Fruit fly (Drosophila melanogaster) whole organism, pupa: Measurements from ENCODE around the gene CG42375.

ENCODE experiments used
- CG10348 ChIP-seq: fragments of 200-800 bp; sonication (Bioruptor generic); IDR thresholded peaks from 2 replicates; pipeline ENCODE4 v1.3.6; 2022; ENCODE audit warnings: missing biosample characterization, missing genetic modification characterization
- CG12605 ChIP-seq: fragments of 200-800 bp; sonication (Bioruptor generic); IDR thresholded peaks from 2 replicates; pipeline ENCODE4 v1.3.6; 2022; ENCODE audit warnings: missing biosample characterization, missing genetic modification characterization
- CG13204 ChIP-seq: fragments of 200-800 bp; sonication (Bioruptor generic); optimal IDR thresholded peaks from 2 replicates; lab custom pipeline; 2018; ENCODE audit warnings: missing biosample characterization, mild to moderate bottlenecking, missing genetic modification characterization, moderate library complexity
- CG14655 ChIP-seq: fragments of 200-800 bp; sonication (Bioruptor generic); optimal IDR thresholded peaks from 3 replicates; lab custom pipeline; 2017; ENCODE audit warnings: mild to moderate bottlenecking, missing biosample characterization, missing genetic modification reagents, missing genetic modification characterization
- CG15710 ChIP-seq: fragments of 200-800 bp; sonication (Bioruptor generic); optimal IDR thresholded peaks from 2 replicates; lab custom pipeline; 2018; ENCODE audit warnings: missing biosample characterization, mild to moderate bottlenecking, missing genetic modification characterization, moderate library complexity
- CG17806 ChIP-seq: fragments of 200-800 bp; sonication (Bioruptor generic); optimal IDR thresholded peaks from 2 replicates; lab custom pipeline; 2018; ENCODE audit warnings: missing biosample characterization, mild to moderate bottlenecking, missing genetic modification characterization, moderate library complexity
- CG32121 ChIP-seq: fragments of 200-800 bp; sonication (Bioruptor generic); IDR thresholded peaks from 2 replicates; pipeline ENCODE4 v1.3.6; 2022; ENCODE audit warnings: missing biosample characterization, missing genetic modification characterization
- CG34367 ChIP-seq: fragments of 200-800 bp; sonication (Bioruptor generic); optimal IDR thresholded peaks from 2 replicates; lab custom pipeline; 2018; ENCODE audit warnings: missing biosample characterization, mild to moderate bottlenecking, missing genetic modification characterization
- CG4496 ChIP-seq: fragments of 200-800 bp; sonication (Bioruptor generic); IDR thresholded peaks from 3 replicates; pipeline ENCODE4 v1.3.6; 2022; ENCODE audit warnings: missing biosample characterization, missing genetic modification characterization
- CG8159 ChIP-seq: fragments of 200-800 bp; sonication (Bioruptor generic); optimal IDR thresholded peaks from 3 replicates; lab custom pipeline; 2018; ENCODE audit warnings: missing biosample characterization, mild to moderate bottlenecking, missing genetic modification characterization, moderate library complexity
- CG8301 ChIP-seq: fragments of 200-800 bp; sonication (Bioruptor generic); optimal IDR thresholded peaks from 2 replicates; lab custom pipeline; 2018; ENCODE audit warnings: missing biosample characterization, mild to moderate bottlenecking, missing genetic modification characterization
- CG9948 ChIP-seq: fragments of 200-800 bp; sonication (Bioruptor generic); optimal IDR thresholded peaks from 2 replicates; lab custom pipeline; 2018; ENCODE audit warnings: missing biosample characterization, mild to moderate bottlenecking, missing genetic modification characterization, moderate library complexity
- D1 ChIP-seq: fragments of 200-800 bp; sonication (Bioruptor generic); optimal IDR thresholded peaks from 2 replicates; lab custom pipeline; 2018; ENCODE audit warnings: missing biosample characterization, mild to moderate bottlenecking, missing genetic modification characterization, moderate library complexity
- EcR ChIP-seq: fragments of 200-800 bp; sonication (Bioruptor generic); optimal IDR thresholded peaks from 3 replicates; lab custom pipeline; 2019; ENCODE audit warnings: missing biosample characterization, missing genetic modification characterization, mild to moderate bottlenecking, moderate library complexity, missing genetic modification reagents
- Ets98B ChIP-seq: fragments of 200-800 bp; sonication (Bioruptor generic); IDR thresholded peaks from 2 replicates; pipeline ENCODE4 v1.3.6; 2022; ENCODE audit warnings: missing biosample characterization, missing genetic modification characterization
- Pif1A ChIP-seq: fragments of 200-800 bp; sonication (Bioruptor generic); optimal IDR thresholded peaks from 3 replicates; lab custom pipeline; 2016; ENCODE audit warnings: missing biosample characterization, missing genetic modification characterization
- Pif1B ChIP-seq: fragments of 200-800 bp; sonication (Bioruptor generic); optimal IDR thresholded peaks from 3 replicates; lab custom pipeline; 2016; ENCODE audit warnings: missing biosample characterization, missing genetic modification characterization
- Snoo ChIP-seq: fragments of 200-800 bp; sonication (Bioruptor generic); optimal IDR thresholded peaks from 3 replicates; lab custom pipeline; 2017; ENCODE audit warnings: missing biosample characterization, mild to moderate bottlenecking, missing genetic modification characterization, inconsistent platforms
- fd96Ca ChIP-seq: fragments of 200-800 bp; sonication (Bioruptor generic); IDR thresholded peaks from 3 replicates; pipeline ENCODE4 v1.3.6; 2022; ENCODE audit warnings: missing biosample characterization, missing genetic modification characterization
- gl ChIP-seq: fragments of 200-800 bp; sonication (Bioruptor generic); optimal IDR thresholded peaks from 2 replicates; lab custom pipeline; 2018; ENCODE audit warnings: missing biosample characterization, mild to moderate bottlenecking, missing genetic modification characterization
- rn ChIP-seq: fragments of 200-800 bp; sonication (Bioruptor generic); IDR thresholded peaks from 2 replicates; pipeline ENCODE4 v1.3.6; 2022; ENCODE audit warnings: missing biosample characterization, missing genetic modification characterization

The CG42375 gene

dm6 chr3R:13771195-13771594, 8.2 kb upstream of the CG42375 start, which contains the start of gene CG9297:
TSS of gene CG9297 (plus strand) at chr3R:13771495.
- TF ChIP-seq Ets98B (GFP tag; lab: Robert Waterston, UW) (no peak), Snoo (tag; lab: Kevin White, UChicago) (no peak)

- no peak for TF ChIP-seq rn (GFP tag; lab: Robert Waterston, UW)
- no peak for TF ChIP-seq CG13204 (GFP tag; lab: Kevin White, UChicago)
- TF ChIP-seq CG17806: no peak
- TF ChIP-seq Pif1B: no peak
- no peak for TF ChIP-seq CG8159 (tag; lab: Kevin White, UChicago)
- TF ChIP-seq Ets98B (GFP tag; lab: Robert Waterston, UW): no peak
- no peak for TF ChIP-seq D1 (tag; lab: Kevin White, UChicago)
- TF ChIP-seq CG9948 (tag; lab: Kevin White, UChicago): no peak
- no peak for TF ChIP-seq fd96Ca
- no peak for TF ChIP-seq Pif1A (GFP tag; lab: Kevin White, UChicago)
- TF ChIP-seq EcR (GFP tag; lab: Kevin White, UChicago): no peak
- TF ChIP-seq gl (tag; lab: Kevin White, UChicago): no peak
- TF ChIP-seq CG8301 (tag; lab: Kevin White, UChicago): no peak
- no peak for TF ChIP-seq CG14655 (GFP tag; lab: Kevin White, UChicago)
- no peak for TF ChIP-seq CG4496 (GFP tag; lab: Robert Waterston, UW)
- TF ChIP-seq CG32121: no peak
- no peak for TF ChIP-seq CG12605 (GFP tag; lab: Robert Waterston, UW)
Observed at dm6 chr3R:13773350-13773749, 6.1 kb upstream of the CG42375 start.

DNA sequence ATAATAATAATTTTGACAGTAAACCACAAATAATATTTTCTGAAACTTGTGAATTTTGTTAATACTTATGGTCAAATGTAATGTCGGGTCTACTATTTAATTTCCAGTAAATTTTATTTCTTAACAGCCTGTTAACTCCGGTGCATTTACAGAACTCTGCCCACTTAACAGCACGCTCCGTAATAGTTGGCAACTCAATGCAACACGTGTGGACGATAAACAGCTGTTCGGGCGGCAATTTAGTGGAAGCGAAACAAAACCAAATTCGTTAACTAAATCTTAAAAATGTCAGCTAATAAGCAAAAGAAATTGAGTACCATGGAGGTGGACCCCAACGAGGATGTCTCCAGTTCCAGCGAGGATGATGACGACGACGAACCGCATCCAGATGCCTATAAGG, 1.3 kb downstream of the CG42375 start, which contains the start of gene CG9286:
Gene CG9286, plus strand, starts transcription at position 196 of the 400 bp plus-strand sequence.
- TF ChIP-seq CG13204 (GFP tag; lab: Kevin White, UChicago) (no peak), CG4496 (GFP tag; lab: Robert Waterston, UW) (no peak), CG9948 (tag; lab: Kevin White, UChicago) (no peak), D1 (tag; lab: Kevin White, UChicago) (no peak), CG34367 (tag; lab: Kevin White, UChicago) (no peak), EcR (GFP tag; lab: Kevin White, UChicago) (no peak), CG8301 (tag; lab: Kevin White, UChicago) (no peak), fd96Ca (no peak)

DNA sequence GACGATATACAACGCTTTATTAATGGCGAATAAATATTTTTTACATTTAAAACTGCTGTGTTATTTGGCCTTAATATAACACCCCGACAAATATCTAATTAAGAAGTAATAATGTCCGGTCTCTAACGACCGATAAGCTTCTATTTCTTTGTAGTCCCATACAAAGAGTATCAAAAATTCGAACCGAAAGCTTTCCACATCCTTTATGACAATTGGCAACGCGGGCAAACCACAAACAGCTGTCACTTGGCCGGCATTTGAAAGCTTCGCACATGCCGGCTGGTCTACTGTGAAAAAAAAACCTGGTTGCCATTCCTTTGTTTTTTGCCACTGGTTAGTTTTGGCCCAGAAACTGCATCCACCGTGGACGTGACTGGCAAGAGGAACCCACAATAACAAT, 2.6 kb downstream of the CG42375 start, which contains the start of gene Dip-B:
Gene Dip-B, plus strand, starts transcription at position 254 of the 400 bp plus-strand sequence.
- TF ChIP-seq CG17806 (no peak), Snoo (tag; lab: Kevin White, UChicago) (no peak), CG12605 (GFP tag; lab: Robert Waterston, UW) (no peak), D1 (tag; lab: Kevin White, UChicago) (no peak), CG34367 (tag; lab: Kevin White, UChicago) (no peak), Pif1B (no peak), Ets98B (GFP tag; lab: Robert Waterston, UW) (no peak), fd96Ca (no peak), Pif1A (GFP tag; lab: Kevin White, UChicago) (no peak), CG8159 (tag; lab: Kevin White, UChicago) (no peak), rn (GFP tag; lab: Robert Waterston, UW) (no peak), CG4496 (GFP tag; lab: Robert Waterston, UW) (no peak), CG13204 (GFP tag; lab: Kevin White, UChicago) (no peak), CG14655 (GFP tag; lab: Kevin White, UChicago) (no peak), EcR (GFP tag; lab: Kevin White, UChicago) (no peak), CG15710 (tag; lab: Kevin White, UChicago) (no peak), gl (tag; lab: Kevin White, UChicago) (no peak), CG9948 (tag; lab: Kevin White, UChicago) (no peak), CG32121 (no peak), CG8301 (tag; lab: Kevin White, UChicago) (no peak)

dm6 chr3R:13782578-13782977, 3.2 kb downstream of the CG42375 start:
- peak; percentile 62 for TF ChIP-seq EcR (GFP tag; lab: Kevin White, UChicago)
- TF ChIP-seq CG13204 (GFP tag; lab: Kevin White, UChicago): no peak
- 0 out of 3 replicates have a peak, but pooled peaks have one; percentile 47 for TF ChIP-seq CG4496 (GFP tag; lab: Robert Waterston, UW)

DNA sequence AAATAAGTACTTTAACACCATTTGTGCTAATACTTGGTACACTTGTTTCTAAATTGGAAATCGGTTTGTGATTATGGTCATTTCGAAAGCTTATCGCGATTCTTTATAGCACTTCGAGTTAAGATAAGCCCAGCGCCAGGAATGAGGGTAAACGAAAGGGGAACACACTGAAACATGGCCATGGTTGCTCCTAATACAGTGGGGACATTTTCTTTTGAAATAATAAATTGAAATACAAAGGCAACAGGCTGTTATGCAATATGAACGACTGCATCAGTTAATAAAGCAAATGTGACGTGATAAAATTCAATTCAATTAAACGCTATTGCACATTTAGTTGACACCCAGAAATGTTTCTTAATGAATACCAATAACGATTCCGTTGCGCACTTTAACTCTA, 4.0 kb downstream of the CG42375 start:
- TF ChIP-seq CG4496 (GFP tag; lab: Robert Waterston, UW) (no peak), CG34367 (tag; lab: Kevin White, UChicago) (no peak), CG14655 (GFP tag; lab: Kevin White, UChicago) (no peak), CG17806 (no peak), CG15710 (tag; lab: Kevin White, UChicago) (no peak), CG10348 (GFP tag; lab: Robert Waterston, UW) (no peak), Ets98B (GFP tag; lab: Robert Waterston, UW) (no peak), Pif1A (GFP tag; lab: Kevin White, UChicago) (no peak), CG12605 (GFP tag; lab: Robert Waterston, UW) (no peak), Snoo (tag; lab: Kevin White, UChicago) (no peak), EcR (GFP tag; lab: Kevin White, UChicago) (no peak), D1 (tag; lab: Kevin White, UChicago) (no peak), CG9948 (tag; lab: Kevin White, UChicago) (no peak), rn (GFP tag; lab: Robert Waterston, UW) (no peak), Pif1B (no peak), CG8301 (tag; lab: Kevin White, UChicago) (no peak), CG13204 (GFP tag; lab: Kevin White, UChicago) (no peak)
